Fruit fly (Drosophila melanogaster) whole organism, prepupa: ENCODE measurements around the gene CG42658.

Source experiments
- CG6163 ChIP-seq: fragments of 200-800 bp; sonication (Bioruptor generic); IDR thresholded peaks from 3 replicates; pipeline ENCODE4 v1.3.6; 2022; ENCODE audit warnings: missing biosample characterization, missing genetic modification characterization
- Gug ChIP-seq: fragments of 200-800 bp; sonication (Bioruptor generic); IDR thresholded peaks from 2 replicates; pipeline ENCODE4 v1.3.6; 2022; ENCODE audit warnings: missing biosample characterization, missing genetic modification characterization
- Met ChIP-seq: fragments of 200-800 bp; sonication (Bioruptor generic); optimal IDR thresholded peaks from 3 replicates; lab custom pipeline; 2016; ENCODE audit warnings: missing biosample characterization, missing genetic modification characterization
- OdsH ChIP-seq: fragments of 200-800 bp; sonication (Bioruptor generic); optimal IDR thresholded peaks from 3 replicates; lab custom pipeline; 2016; ENCODE audit warnings: missing biosample characterization, missing genetic modification characterization
- Sox15 ChIP-seq: fragments of 200-800 bp; sonication (Bioruptor generic); optimal IDR thresholded peaks from 3 replicates; lab custom pipeline; 2016; ENCODE audit warnings: missing biosample characterization, missing genetic modification characterization
- acj6 ChIP-seq: fragments of 200-800 bp; sonication (Bioruptor generic); optimal IDR thresholded peaks from 3 replicates; lab custom pipeline; 2016; ENCODE audit warnings: missing biosample characterization, missing genetic modification characterization
- dsx ChIP-seq: fragments of 200-800 bp; optimal IDR thresholded peaks from 3 replicates; lab custom pipeline; 2019; ENCODE audit warnings: missing biosample characterization, mild to moderate bottlenecking, missing genetic modification characterization, moderate library complexity; ENCODE audit not compliant: poor library complexity, severe bottlenecking
- ss ChIP-seq, 2 experiments: fragments of 200-800 bp; sonication (Bioruptor generic); optimal IDR thresholded peaks; 2 replicates in 1 of 2; 3 replicates in 1 of 2; lab custom pipeline; 2017 to 2018; ENCODE audit warnings: mild to moderate bottlenecking in 2 of 2, missing biosample characterization in 2 of 2, missing genetic modification characterization in 2 of 2, moderate library complexity in 1 of 2
- topi ChIP-seq: fragments of 200-800 bp; sonication (Bioruptor generic); optimal IDR thresholded peaks from 3 replicates; lab custom pipeline; 2016; ENCODE audit warnings: missing biosample characterization, missing genetic modification characterization

DNA sequence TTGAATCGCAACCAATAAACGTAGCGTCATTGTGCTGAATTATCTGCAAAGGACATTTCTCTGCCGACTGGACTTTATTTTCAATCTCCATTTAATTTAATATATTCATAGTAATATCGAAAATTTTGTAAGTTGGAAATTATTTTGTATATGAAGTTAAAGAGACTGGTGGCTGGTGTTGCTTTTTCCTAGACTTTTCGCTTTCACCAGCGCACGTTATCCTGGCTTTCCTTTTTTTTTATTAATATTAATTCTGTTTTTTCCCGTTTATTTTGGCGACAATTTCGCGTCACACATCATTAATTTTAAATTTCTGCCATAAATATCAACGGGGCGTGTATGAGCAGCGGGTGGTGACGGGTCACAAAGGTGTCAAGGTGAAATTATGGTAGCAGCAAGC lies 22.5 kb downstream of the CG42658 start, which contains the start of gene CG34049:
- no peak for TF ChIP-seq Gug
- TF ChIP-seq Met (GFP tag; lab: Kevin White, UChicago) = no peak
- TF ChIP-seq acj6 (GFP tag; lab: Kevin White, UChicago) = no peak
- TF ChIP-seq OdsH (GFP tag; lab: Kevin White, UChicago) = no peak
- no peak for TF ChIP-seq topi
- no peak for TF ChIP-seq ss (GFP tag; optimal IDR thresholded peaks at IDR 0.05; lab: Kevin White, UChicago)
- no peak for TF ChIP-seq CG6163 (GFP tag; lab: Robert Waterston, UW)
- no peak for TF ChIP-seq dsx (GFP tag; lab: Kevin White, UChicago)
- TF ChIP-seq Sox15 (GFP tag; lab: Kevin White, UChicago) = no peak
